Worm (Caenorhabditis elegans) whole organism, young adult: ENCODE results near the gene srd-17.

Source experiments
- B0019.2 ChIP-seq: fragments of 200-800 bp; sonication (Bioruptor generic); conservative IDR thresholded peaks from 2 replicates; pipeline ENCODE4 v1.3.6; 2022; ENCODE audit warnings: missing genetic modification reagents, missing genetic modification characterization, missing compliant biosample characterization
- C17E4.6 ChIP-seq: fragments of 200-800 bp; sonication (Bioruptor generic); IDR thresholded peaks from 2 replicates; pipeline ENCODE4 v1.3.6; 2022; ENCODE audit warnings: missing genetic modification reagents, missing genetic modification characterization, missing compliant biosample characterization
- F23B12.7 ChIP-seq: sonication (generic microtip); optimal IDR thresholded peaks from 2 replicates; lab custom pipeline; 2017; ENCODE audit warnings: missing genetic modification characterization, mild to moderate bottlenecking, missing compliant biosample characterization, antibody characterized with exemption, moderate library complexity; ENCODE audit not compliant: insufficient read depth
- F49E8.2 ChIP-seq: sonication (generic microtip); optimal IDR thresholded peaks from 3 replicates; lab custom pipeline; 2017; ENCODE audit warnings: missing genetic modification characterization, mild to moderate bottlenecking, missing compliant biosample characterization, antibody characterized with exemption, moderate library complexity; ENCODE audit not compliant: insufficient read depth
- F52B5.7 ChIP-seq: sonication (generic microtip); optimal IDR thresholded peaks from 2 replicates; lab custom pipeline; 2016; ENCODE audit warnings: mild to moderate bottlenecking, missing genetic modification characterization, missing compliant biosample characterization
- F57A8.1 ChIP-seq: fragments of 200-800 bp; sonication (Bioruptor generic); optimal IDR thresholded peaks from 2 replicates; lab custom pipeline; 2018; ENCODE audit warnings: mild to moderate bottlenecking, missing genetic modification characterization, moderate library complexity, missing compliant biosample characterization
- T07F8.4 ChIP-seq: sonication (generic microtip); optimal IDR thresholded peaks from 2 replicates; lab custom pipeline; 2016; ENCODE audit warnings: mild to moderate bottlenecking, missing genetic modification characterization, moderate library complexity, missing compliant biosample characterization
- T26A5.8 ChIP-seq: sonication (generic microtip); optimal IDR thresholded peaks from 2 replicates; lab custom pipeline; 2016; ENCODE audit warnings: missing genetic modification characterization, missing compliant biosample characterization
- akir-1 ChIP-seq: fragments of 200-800 bp; sonication (Bioruptor generic); optimal IDR thresholded peaks from 2 replicates; lab custom pipeline; 2018; ENCODE audit warnings: mild to moderate bottlenecking, missing genetic modification characterization, moderate library complexity, missing compliant biosample characterization
- aptf-2 ChIP-seq: fragments of 200-800 bp; sonication (Bioruptor generic); conservative IDR thresholded peaks from 2 replicates; pipeline ENCODE4 v1.3.6; 2022; ENCODE audit warnings: missing genetic modification reagents, missing genetic modification characterization, missing compliant biosample characterization
- attf-5 ChIP-seq: fragments of 200-800 bp; sonication (Bioruptor generic); optimal IDR thresholded peaks from 2 replicates; lab custom pipeline; 2018; ENCODE audit warnings: mild to moderate bottlenecking, missing genetic modification characterization, missing compliant biosample characterization
- bed-1 ChIP-seq: fragments of 200-800 bp; sonication (Bioruptor generic); IDR thresholded peaks from 2 replicates; pipeline ENCODE4 v1.3.6; 2022; ENCODE audit warnings: missing genetic modification reagents, missing genetic modification characterization, missing compliant biosample characterization
- cebp-1 ChIP-seq, 2 experiments: fragments of 200-800 bp in 1 of 2; sonication (Bioruptor generic) in 1 of 2; sonication (generic microtip) in 1 of 2; IDR thresholded peaks in 1 of 2; optimal IDR thresholded peaks in 1 of 2; 2 replicates each; pipeline versions ENCODE4 v1.3.6 to Lab custom; 2017 to 2022; ENCODE audit warnings: missing compliant biosample characterization in 2 of 2, missing genetic modification characterization in 2 of 2, mild to moderate bottlenecking in 1 of 2, missing genetic modification reagents in 1 of 2, moderate library complexity in 1 of 2
- ceh-58 ChIP-seq: fragments of 200-800 bp; sonication (Bioruptor generic); IDR thresholded peaks from 2 replicates; pipeline ENCODE4 v1.3.6; 2022; ENCODE audit warnings: missing genetic modification characterization, missing compliant biosample characterization
- ceh-79 ChIP-seq: sonication (generic microtip); optimal IDR thresholded peaks from 2 replicates; lab custom pipeline; 2017; ENCODE audit warnings: mild to moderate bottlenecking, missing genetic modification characterization, missing compliant biosample characterization
- chd-7 ChIP-seq: sonication (generic microtip); optimal IDR thresholded peaks from 2 replicates; lab custom pipeline; 2016; ENCODE audit warnings: mild to moderate bottlenecking, missing genetic modification characterization, moderate library complexity, missing compliant biosample characterization
- die-1 ChIP-seq: sonication (generic microtip); optimal IDR thresholded peaks from 2 replicates; lab custom pipeline; 2016; ENCODE audit warnings: missing genotype, mild to moderate bottlenecking, missing genetic modification characterization, missing compliant biosample characterization
- dpl-1 ChIP-seq: fragments of 150-350 bp; optimal IDR thresholded peaks from 2 replicates; lab custom pipeline; 2014; ENCODE audit warnings: missing biosample characterization, missing genetic modification reagents, missing genetic modification characterization
- efl-1 ChIP-seq: fragments of 150-350 bp; optimal IDR thresholded peaks from 2 replicates; lab custom pipeline; 2014; ENCODE audit warnings: missing biosample characterization, missing genetic modification reagents, missing genetic modification characterization
- egl-44 ChIP-seq: fragments of 200-800 bp; sonication (Bioruptor generic); IDR thresholded peaks from 2 replicates; pipeline ENCODE4 v1.3.6; 2022; ENCODE audit warnings: missing genetic modification reagents, missing genetic modification characterization, missing compliant biosample characterization
- ets-4 ChIP-seq: fragments of 200-800 bp; sonication (Bioruptor generic); optimal IDR thresholded peaks from 2 replicates; lab custom pipeline; 2018; ENCODE audit warnings: mild to moderate bottlenecking, missing genetic modification characterization, missing compliant biosample characterization
- him-1 ChIP-seq: sonication (generic microtip); optimal IDR thresholded peaks from 2 replicates; lab custom pipeline; 2016; ENCODE audit warnings: missing genotype, missing genetic modification reagents, missing genetic modification characterization, missing compliant biosample characterization
- hmg-1.2 ChIP-seq: fragments of 200-800 bp; sonication (Bioruptor generic); IDR thresholded peaks from 2 replicates; pipeline ENCODE4 v1.3.6; 2022; ENCODE audit warnings: missing genetic modification reagents, missing genetic modification characterization, missing compliant biosample characterization
- hmg-20 ChIP-seq: fragments of 200-800 bp; sonication (Bioruptor generic); IDR thresholded peaks from 2 replicates; pipeline ENCODE4 v1.3.6; 2022; ENCODE audit warnings: missing genetic modification reagents, missing genetic modification characterization, missing compliant biosample characterization
- lag-1 ChIP-seq: fragments of 200-800 bp; sonication (Bioruptor generic); IDR thresholded peaks from 2 replicates; pipeline ENCODE4 v1.3.6; 2022; ENCODE audit warnings: missing genetic modification reagents, missing genetic modification characterization, missing compliant biosample characterization
- lin-40 ChIP-seq: sonication (generic microtip); optimal IDR thresholded peaks from 2 replicates; lab custom pipeline; 2016; ENCODE audit warnings: missing genetic modification characterization, mild to moderate bottlenecking, missing compliant biosample characterization, missing genotype, missing genetic modification reagents
- lir-1 ChIP-seq: fragments of 200-800 bp; sonication (Bioruptor generic); conservative IDR thresholded peaks from 2 replicates; pipeline ENCODE4 v1.3.6; 2022; ENCODE audit warnings: missing genetic modification reagents, missing genetic modification characterization, missing compliant biosample characterization
- madf-8 ChIP-seq: fragments of 200-800 bp; sonication (Bioruptor generic); conservative IDR thresholded peaks from 2 replicates; pipeline ENCODE4 v1.3.6; 2022; ENCODE audit warnings: missing genetic modification reagents, missing genetic modification characterization, missing compliant biosample characterization
- mel-28 ChIP-seq: sonication (generic microtip); optimal IDR thresholded peaks from 2 replicates; lab custom pipeline; 2016; ENCODE audit warnings: borderline replicate concordance, mild to moderate bottlenecking, missing genetic modification characterization, missing compliant biosample characterization
- mes-4 ChIP-seq: sonication (generic microtip); optimal IDR thresholded peaks from 2 replicates; lab custom pipeline; 2016; ENCODE audit warnings: missing genotype, missing genetic modification characterization, missing compliant biosample characterization
- nfya-1 ChIP-seq: sonication (generic microtip); optimal IDR thresholded peaks from 2 replicates; lab custom pipeline; 2017; ENCODE audit warnings: antibody characterized with exemption, missing compliant biosample characterization, missing genetic modification characterization, borderline replicate concordance; ENCODE audit not compliant: insufficient read depth
- nfya-2 ChIP-seq: fragments of 200-800 bp; sonication (Bioruptor generic); IDR thresholded peaks from 2 replicates; pipeline ENCODE4 v1.3.6; 2022; ENCODE audit warnings: missing genetic modification reagents, missing genetic modification characterization, missing compliant biosample characterization
- pha-4 ChIP-seq: fragments of 150-350 bp; sonication (generic microtip); optimal IDR thresholded peaks from 2 replicates; lab custom pipeline; 2014; ENCODE audit warnings: missing biosample characterization, missing genetic modification reagents, missing genetic modification characterization
- rcor-1 ChIP-seq: fragments of 200-800 bp; sonication (Bioruptor generic); IDR thresholded peaks from 2 replicates; pipeline ENCODE4 v1.3.6; 2022; ENCODE audit warnings: missing genetic modification reagents, missing genetic modification characterization, missing compliant biosample characterization
- sdz-38 ChIP-seq: sonication (generic microtip); optimal IDR thresholded peaks from 2 replicates; lab custom pipeline; 2016; ENCODE audit warnings: missing genotype, missing genetic modification characterization, missing compliant biosample characterization
- sea-2 ChIP-seq: fragments of 200-800 bp; sonication (Bioruptor generic); IDR thresholded peaks from 2 replicates; pipeline ENCODE4 v1.3.6; 2022; ENCODE audit warnings: missing genetic modification characterization, missing compliant biosample characterization
- snpc-1.1 ChIP-seq: sonication (generic microtip); optimal IDR thresholded peaks from 2 replicates; lab custom pipeline; 2017; ENCODE audit warnings: missing genetic modification characterization, mild to moderate bottlenecking, missing compliant biosample characterization, antibody characterized with exemption, moderate library complexity, missing genotype, missing genetic modification reagents; ENCODE audit not compliant: insufficient read depth
- snpc-4 ChIP-seq, 5 experiments: fragments of 150-350 bp in 1 of 5; sonication (generic microtip) in 4 of 5; optimal IDR thresholded peaks; 2 replicates each; lab custom pipeline; 2014 to 2018; ENCODE audit warnings: missing genetic modification characterization in 5 of 5, missing biosample characterization in 3 of 5, antibody characterized with exemption in 2 of 5, mild to moderate bottlenecking in 2 of 5, missing compliant biosample characterization in 2 of 5, missing genotype in 2 of 5, moderate library complexity in 2 of 5, missing genetic modification reagents in 1 of 5
- unc-130 ChIP-seq: sonication (generic microtip); optimal IDR thresholded peaks from 2 replicates; lab custom pipeline; 2016; ENCODE audit warnings: missing genetic modification reagents, missing genetic modification characterization, missing compliant biosample characterization
- xnd-1 ChIP-seq: sonication (generic microtip); optimal IDR thresholded peaks from 2 replicates; lab custom pipeline; 2016; ENCODE audit warnings: missing genotype, missing genetic modification reagents, missing genetic modification characterization, missing compliant biosample characterization
- ztf-22 ChIP-seq: fragments of 200-800 bp; sonication (Bioruptor generic); optimal IDR thresholded peaks from 2 replicates; lab custom pipeline; 2018; ENCODE audit warnings: mild to moderate bottlenecking, missing genetic modification characterization, moderate library complexity, missing compliant biosample characterization
- ztf-25 ChIP-seq: fragments of 200-800 bp; sonication (Bioruptor generic); IDR thresholded peaks from 2 replicates; pipeline ENCODE4 v1.3.6; 2022; ENCODE audit warnings: missing genetic modification reagents, missing genetic modification characterization, missing compliant biosample characterization

Gene srd-17

DNA sequence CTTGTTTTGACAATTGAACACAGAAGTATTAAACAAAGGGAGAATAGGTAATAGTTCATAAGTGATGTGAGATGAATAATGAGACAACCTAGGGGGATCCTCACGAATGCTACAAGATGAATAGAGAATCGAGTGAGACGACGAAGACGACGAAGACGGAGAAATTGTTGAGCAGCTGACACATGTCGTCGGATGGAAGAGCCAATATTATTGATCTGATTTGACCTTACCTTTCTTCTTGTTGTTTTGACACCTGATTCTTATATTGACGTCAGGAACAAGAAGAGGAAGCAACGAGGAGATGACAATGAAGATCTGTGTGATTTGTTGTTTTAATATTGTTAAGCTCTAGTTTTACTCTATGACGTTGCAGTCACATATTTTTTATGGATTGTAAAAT is 41.0 kb upstream of the srd-17 start, which contains the start of gene T10G3.1:
TSS of gene T10G3.1 (minus strand) at position 213 of the 400 bp plus-strand sequence.
- TF ChIP-seq snpc-4 (GFP tag; optimal IDR thresholded peaks at IDR 0.05; lab: Kevin White, UChicago) = no peak
- no peak for TF ChIP-seq snpc-4 (tag; optimal IDR thresholded peaks at IDR 0.05; lab: Kevin White, UChicago)
- TF ChIP-seq xnd-1 (tag; lab: Kevin White, UChicago) = no peak
- no peak for TF ChIP-seq ztf-25 (GFP tag; lab: Robert Waterston, UW)
- TF ChIP-seq hmg-20 (GFP tag; lab: Robert Waterston, UW) = no peak
- no peak for TF ChIP-seq attf-5 (GFP tag; lab: Kevin White, UChicago)
- TF ChIP-seq madf-8 = no peak
- no peak for TF ChIP-seq akir-1
- no peak for TF ChIP-seq B0019.2 (GFP tag; lab: Robert Waterston, UW)
- TF ChIP-seq chd-7 (tag; lab: Kevin White, UChicago) = no peak

DNA sequence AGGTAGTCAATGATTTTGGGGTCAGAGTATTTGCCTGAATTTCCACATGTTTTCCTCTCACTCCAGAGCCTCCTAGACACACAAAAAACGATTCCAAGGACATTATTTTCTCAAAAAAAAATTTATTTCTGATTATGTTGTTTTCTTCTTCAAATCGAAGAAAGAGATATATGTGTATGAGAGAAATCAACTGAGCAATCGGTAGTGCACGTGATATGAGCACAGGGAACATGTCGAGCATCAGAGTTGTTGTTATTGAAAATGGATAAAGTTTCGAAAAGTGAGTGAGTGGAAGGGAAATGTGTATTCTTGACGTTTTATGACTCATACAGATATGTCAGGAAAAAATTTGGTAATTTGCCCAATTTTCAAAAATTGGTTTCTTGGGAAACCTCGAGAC is 39.5 kb upstream of the srd-17 start:
- TF ChIP-seq C17E4.6 (GFP tag; lab: Robert Waterston, UW) = no peak

DNA sequence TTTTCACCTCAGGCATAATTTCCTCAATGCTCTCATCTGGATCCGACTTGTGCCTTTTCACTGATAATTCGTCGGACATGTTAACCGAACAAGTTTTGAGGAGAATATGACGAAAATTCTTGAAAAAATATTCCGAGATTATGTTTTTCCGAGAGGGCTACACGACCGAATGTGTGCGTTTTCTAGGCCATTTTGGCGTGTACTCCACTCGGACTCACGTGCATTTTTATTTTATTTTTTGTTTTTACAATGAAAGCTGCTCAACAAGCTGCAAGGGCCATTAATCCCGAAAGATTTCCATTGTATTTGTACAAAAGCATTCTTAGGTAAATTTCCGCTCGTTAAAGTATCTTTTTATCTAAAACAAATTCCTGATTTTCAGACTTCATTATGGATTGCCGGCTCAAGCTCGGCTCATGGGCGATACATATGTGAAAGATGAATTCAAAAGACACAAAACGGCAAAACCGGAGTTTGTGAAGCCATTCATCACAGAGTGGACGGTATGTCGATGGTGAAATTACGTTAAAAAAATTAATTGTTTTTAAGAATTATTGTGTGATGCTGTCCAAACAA is 35.8 kb upstream of the srd-17 start, which contains the start of the genes F25H9.6 and F25H9.7:
TSS of gene F25H9.6 (minus strand) at position 172 of the 576 bp plus-strand sequence.
TSS of gene F25H9.7 (plus strand) at position 187 of the 576 bp plus-strand sequence.
- TF ChIP-seq F52B5.7 (tag; lab: Kevin White, UChicago) (no peak), F23B12.7 (peak; percentile 16), lag-1 (GFP tag; lab: Robert Waterston, UW) (no peak), sea-2 (GFP tag; lab: Robert Waterston, UW) (peak; percentile 47; the same call in 1 of the 2 replicates), him-1 (peak; percentile 86), nfya-2 (no peak), ceh-79 (tag; lab: Kevin White, UChicago) (peak; percentile 49), lin-40 (tag; lab: Kevin White, UChicago) (peak; percentile 77), hmg-1.2 (GFP tag; lab: Robert Waterston, UW) (0 out of 2 replicates have a peak, but pooled peaks have one; percentile 29), mes-4 (tag; lab: Kevin White, UChicago) (no peak), ztf-22 (GFP tag; lab: Kevin White, UChicago) (peak; percentile 39), F49E8.2 (tag; lab: Kevin White, UChicago) (no peak), T26A5.8 (tag; lab: Kevin White, UChicago) (no peak), snpc-4 (GFP tag; optimal IDR thresholded peaks at IDR 0.05; lab: Kevin White, UChicago) (no peak), snpc-4 (tag; optimal IDR thresholded peaks at IDR 0.05; lab: Kevin White, UChicago) (peak in 1 of 4 experiments; percentile 54), F57A8.1 (GFP tag; lab: Kevin White, UChicago) (no peak), pha-4 (tag; lab: Kevin White, UChicago) (no peak), mel-28 (tag; lab: Kevin White, UChicago) (no peak), die-1 (no peak), B0019.2 (GFP tag; lab: Robert Waterston, UW) (no peak), ceh-58 (GFP tag; lab: Robert Waterston, UW) (no peak), nfya-1 (no peak), cebp-1 (GFP tag; IDR thresholded peaks at IDR 0.05; lab: Robert Waterston, UW) (peak; percentile 25; the same call in 1 of the 2 replicates), cebp-1 (tag; optimal IDR thresholded peaks at IDR 0.05; lab: Kevin White, UChicago) (peak; percentile 62), aptf-2 (GFP tag; lab: Robert Waterston, UW) (peak; percentile 82; the same call in 1 of the 2 replicates), egl-44 (GFP tag; lab: Robert Waterston, UW) (peak; percentile 53; the same call in 1 of the 2 replicates), rcor-1 (GFP tag; lab: Robert Waterston, UW) (peak; percentile 73), unc-130 (GFP tag; lab: Kevin White, UChicago) (peak; percentile 96), lir-1 (GFP tag; lab: Robert Waterston, UW) (peak; percentile 93), efl-1 (GFP tag; lab: Kevin White, UChicago) (no peak), ets-4 (GFP tag; lab: Kevin White, UChicago) (no peak), snpc-1.1 (no peak), bed-1 (GFP tag; lab: Robert Waterston, UW) (0 out of 2 replicates have a peak, but pooled peaks have one; percentile 37), dpl-1 (GFP tag; lab: Kevin White, UChicago) (no peak), sdz-38 (tag; lab: Kevin White, UChicago) (no peak), T07F8.4 (tag; lab: Kevin White, UChicago) (no peak)
